Comparison of ENCODE assay signal across 1 fruit fly cellular context in the genomic region with DNA sequence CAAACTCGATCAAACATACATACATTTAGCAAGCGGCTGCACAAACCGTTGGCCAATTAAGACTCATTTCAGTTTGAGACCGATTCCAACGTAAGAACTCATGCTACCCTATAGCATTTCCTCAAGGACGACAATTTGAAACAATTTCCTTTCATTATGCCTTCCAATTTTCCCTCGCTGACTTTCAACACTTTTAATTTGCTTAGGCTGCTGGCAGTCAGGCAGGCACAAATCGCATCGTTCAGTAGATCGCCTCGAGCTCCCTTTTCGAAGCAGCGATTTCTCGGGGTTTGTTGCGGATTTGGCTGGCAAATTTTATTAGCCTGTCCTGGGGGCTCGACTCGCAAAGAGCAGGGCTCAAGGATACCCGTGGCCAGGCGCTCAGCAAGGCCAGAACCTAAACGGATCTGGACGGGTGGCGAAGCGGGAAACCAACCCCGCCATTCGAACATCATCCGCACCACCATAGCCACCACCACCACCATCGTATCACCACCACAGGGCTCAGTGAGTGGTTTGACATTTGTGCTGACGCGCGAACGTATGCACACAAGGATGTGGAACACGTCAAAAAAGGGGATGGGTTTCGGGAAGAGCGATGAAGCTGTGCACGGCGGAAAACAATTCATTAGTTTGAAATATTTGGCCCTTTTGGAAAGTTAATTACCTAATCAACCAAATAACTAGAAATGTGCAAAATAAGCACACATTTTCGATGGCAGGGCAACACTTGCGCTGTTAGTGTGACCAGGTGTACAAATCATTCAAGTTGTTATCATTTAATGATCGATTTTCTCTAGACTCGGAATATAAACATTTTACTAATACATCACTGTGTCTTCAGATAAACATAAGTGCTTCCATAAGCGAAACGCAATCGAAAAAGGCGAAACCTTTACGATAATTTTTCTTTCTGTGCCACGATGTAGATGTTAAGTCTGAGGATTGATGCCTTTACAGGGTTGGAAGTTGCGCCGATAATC.
TF ChIP-seq lines count a peak whose summit lies in the region.

No protein-coding gene starts in this region.

TF ChIP-seq in whole organism, embryonic, 481 proteins besides CTCF, POLR2A, EP300 and RAD21 (continued from another document and continues in another):
- peak; percentile 37 for TF ChIP-seq CG17186 (GFP tag; optimal IDR thresholded peaks at IDR 0.05; lab: Kevin White, UChicago)
- TF ChIP-seq ara (GFP tag; IDR thresholded peaks at IDR 0.05; lab: Robert Waterston, UW) = peak; percentile 32; the same call in 1 of the 2 replicates
- TF ChIP-seq eve (GFP tag; optimal IDR thresholded peaks at IDR 0.05; lab: Kevin White, UChicago) = peak in 1 of 2 experiments; percentile 92
- no peak for TF ChIP-seq bowl (GFP tag; IDR thresholded peaks at IDR 0.05; lab: Robert Waterston, UW)
- peak; percentile 19 for TF ChIP-seq CG5245 (GFP tag; optimal IDR thresholded peaks at IDR 0.05; lab: Kevin White, UChicago)
- peak; percentile 58 for TF ChIP-seq CG10267 (tag; optimal IDR thresholded peaks at IDR 0.05; lab: Kevin White, UChicago)
- no peak for TF ChIP-seq h (optimal IDR thresholded peaks at IDR 0.05; lab: Kevin White, UChicago)
- TF ChIP-seq her (GFP tag; optimal IDR thresholded peaks at IDR 0.05; lab: Kevin White, UChicago) = no peak
- peak; percentile 44 for TF ChIP-seq Sox102F (GFP tag; optimal IDR thresholded peaks at IDR 0.05; lab: Kevin White, UChicago)
- no peak for TF ChIP-seq sqz (GFP tag; optimal IDR thresholded peaks at IDR 0.05; lab: Kevin White, UChicago)
- peak; percentile 35 for TF ChIP-seq bcd (GFP tag; optimal IDR thresholded peaks at IDR 0.05; lab: Kevin White, UChicago)
- TF ChIP-seq CG9727 (GFP tag; optimal IDR thresholded peaks at IDR 0.05; lab: Kevin White, UChicago) = peak; percentile 68
- no peak for TF ChIP-seq odd (GFP tag; optimal IDR thresholded peaks at IDR 0.05; lab: Kevin White, UChicago)
- TF ChIP-seq Mrtf (GFP tag; IDR thresholded peaks at IDR 0.05; lab: Robert Waterston, UW) = no peak
- TF ChIP-seq Ets97D (GFP tag; optimal IDR thresholded peaks at IDR 0.05; lab: Kevin White, UChicago) = no peak
- TF ChIP-seq stwl (tag; optimal IDR thresholded peaks at IDR 0.05; lab: Kevin White, UChicago) = peak; percentile 99
- TF ChIP-seq gce (GFP tag; IDR thresholded peaks at IDR 0.05; lab: Robert Waterston, UW) = 0 out of 3 replicates have a peak, but pooled peaks have one; percentile 6
- TF ChIP-seq Elba2 (GFP tag; optimal IDR thresholded peaks at IDR 0.05; lab: Kevin White, UChicago) = no peak
- peak; percentile 20 for TF ChIP-seq lilli (GFP tag; optimal IDR thresholded peaks at IDR 0.05; lab: Kevin White, UChicago)
- peak; percentile 35; the same call in 1 of the 2 replicates for TF ChIP-seq Xrp1 (GFP tag; IDR thresholded peaks at IDR 0.05; lab: Robert Waterston, UW)
- peak; percentile 12 for TF ChIP-seq CG1529 (GFP tag; optimal IDR thresholded peaks at IDR 0.05; lab: Kevin White, UChicago)
- TF ChIP-seq Atf3 (GFP tag; optimal IDR thresholded peaks at IDR 0.05; lab: Kevin White, UChicago) = peak; percentile 31
- peak in 1 of 2 experiments; percentile 34 for TF ChIP-seq Hr51 (GFP tag; optimal IDR thresholded peaks at IDR 0.05; lab: Kevin White, UChicago)
- TF ChIP-seq HHEX (GFP tag; optimal IDR thresholded peaks at IDR 0.05; lab: Kevin White, UChicago) = peak; percentile 21
- peak; percentile 31 for TF ChIP-seq ATbp (GFP tag; optimal IDR thresholded peaks at IDR 0.05; lab: Kevin White, UChicago)
- TF ChIP-seq CG1602 (GFP tag; optimal IDR thresholded peaks at IDR 0.05; lab: Kevin White, UChicago) = peak; percentile 3
- TF ChIP-seq nmo (GFP tag; optimal IDR thresholded peaks at IDR 0.05; lab: Kevin White, UChicago) = peak; percentile 60
- TF ChIP-seq pum (GFP tag; optimal IDR thresholded peaks at IDR 0.05; lab: Kevin White, UChicago) = peak; percentile 42
- peak; percentile 74 for TF ChIP-seq Hey (tag; optimal IDR thresholded peaks at IDR 0.05; lab: Kevin White, UChicago)
- peak in 1 of 2 experiments; percentile 21 for TF ChIP-seq Eip74EF (GFP tag; optimal IDR thresholded peaks at IDR 0.05; lab: Kevin White, UChicago)
- no peak for TF ChIP-seq D (optimal IDR thresholded peaks at IDR 0.05; lab: Kevin White, UChicago)
- peak; percentile 62 for TF ChIP-seq D (GFP tag; optimal IDR thresholded peaks at IDR 0.05; lab: Kevin White, UChicago)
- no peak for TF ChIP-seq slp2 (GFP tag; optimal IDR thresholded peaks at IDR 0.05; lab: Kevin White, UChicago)
- TF ChIP-seq maf-S (GFP tag; optimal IDR thresholded peaks at IDR 0.05; lab: Kevin White, UChicago) = peak; percentile 9
- peak; percentile 29 for TF ChIP-seq CG16863 (GFP tag; optimal IDR thresholded peaks at IDR 0.05; lab: Kevin White, UChicago)
- peak; percentile 8 for TF ChIP-seq btn (GFP tag; optimal IDR thresholded peaks at IDR 0.05; lab: Kevin White, UChicago)
- peak; percentile 4 for TF ChIP-seq Sry-δ (GFP tag; optimal IDR thresholded peaks at IDR 0.05; lab: Kevin White, UChicago)
- TF ChIP-seq phol (tag; optimal IDR thresholded peaks at IDR 0.05; lab: Kevin White, UChicago) = peak; percentile 74
- no peak for TF ChIP-seq Taf1 (GFP tag; IDR thresholded peaks at IDR 0.05; lab: Robert Waterston, UW)
- TF ChIP-seq slbo (GFP tag; IDR thresholded peaks at IDR 0.05; lab: Robert Waterston, UW) = no peak
- TF ChIP-seq rib (GFP tag; IDR thresholded peaks at IDR 0.05; lab: Robert Waterston, UW) = no peak
- TF ChIP-seq sens (GFP tag; lab: Kevin White, UChicago) = peak; percentile 95
- TF ChIP-seq HLHmδ (GFP tag; optimal IDR thresholded peaks at IDR 0.05; lab: Kevin White, UChicago) = no peak
- TF ChIP-seq CG30431 (GFP tag; optimal IDR thresholded peaks at IDR 0.05; lab: Kevin White, UChicago) = peak; percentile 54
- TF ChIP-seq Hsf (GFP tag; optimal IDR thresholded peaks at IDR 0.05; lab: Kevin White, UChicago) = peak; percentile 39
- TF ChIP-seq CG42726 (GFP tag; IDR thresholded peaks at IDR 0.05; lab: Robert Waterston, UW; ENCODE audit: partially characterized antibody) = no peak; the same call in 1 of the 2 replicates
- peak; percentile 48 for TF ChIP-seq CG15601 (tag; optimal IDR thresholded peaks at IDR 0.05; lab: Kevin White, UChicago)
- TF ChIP-seq ken (GFP tag; IDR thresholded peaks at IDR 0.05; lab: Robert Waterston, UW) = peak; percentile 22; the same call in 1 of the 3 replicates
- TF ChIP-seq CG4820 (GFP tag; optimal IDR thresholded peaks at IDR 0.05; lab: Kevin White, UChicago) = peak; percentile 28
- TF ChIP-seq ind (GFP tag; optimal IDR thresholded peaks at IDR 0.05; lab: Kevin White, UChicago) = peak; percentile 31
- no peak for TF ChIP-seq CG6854 (GFP tag; optimal IDR thresholded peaks at IDR 0.05; lab: Kevin White, UChicago)
- peak; percentile 80; the same call in 1 of the 3 replicates for TF ChIP-seq CG2199 (GFP tag; IDR thresholded peaks at IDR 0.05; lab: Robert Waterston, UW)
- TF ChIP-seq CG12236 (GFP tag; optimal IDR thresholded peaks at IDR 0.05; lab: Kevin White, UChicago) = peak; percentile 1
- TF ChIP-seq CG7786 (GFP tag; optimal IDR thresholded peaks at IDR 0.05; lab: Kevin White, UChicago) = peak; percentile 35
- TF ChIP-seq hkb (optimal IDR thresholded peaks at IDR 0.05; lab: Kevin White, UChicago) = no peak
- no peak for TF ChIP-seq hkb (GFP tag; IDR thresholded peaks at IDR 0.05; lab: Robert Waterston, UW)
- TF ChIP-seq CG4360 (GFP tag; IDR thresholded peaks at IDR 0.05; lab: Robert Waterston, UW) = 0 out of 2 replicates have a peak, but pooled peaks have one; percentile 21
- peak; percentile 50 for TF ChIP-seq D19A (tag; optimal IDR thresholded peaks at IDR 0.05; lab: Kevin White, UChicago)
- TF ChIP-seq CG8290 (GFP tag; optimal IDR thresholded peaks at IDR 0.05; lab: Kevin White, UChicago) = peak; percentile 58
- peak in 1 of 2 experiments; percentile 39 for TF ChIP-seq CG8290 (tag; optimal IDR thresholded peaks at IDR 0.05; lab: Kevin White, UChicago)
- peak; percentile 55 for TF ChIP-seq CG33557 (GFP tag; optimal IDR thresholded peaks at IDR 0.05; lab: Kevin White, UChicago)
- TF ChIP-seq TFAM (GFP tag; optimal IDR thresholded peaks at IDR 0.05; lab: Kevin White, UChicago) = no peak
- TF ChIP-seq CG32767 (GFP tag; IDR thresholded peaks at IDR 0.05; lab: Robert Waterston, UW) = no peak
- 0 out of 2 replicates have a peak, but pooled peaks have one; percentile 27 for TF ChIP-seq tna (GFP tag; IDR thresholded peaks at IDR 0.05; lab: Robert Waterston, UW; ENCODE audit: partially characterized antibody)
- peak; percentile 59 for TF ChIP-seq Kr (GFP tag; optimal IDR thresholded peaks at IDR 0.05; lab: Kevin White, UChicago)
- TF ChIP-seq Myb (GFP tag; optimal IDR thresholded peaks at IDR 0.05; lab: Kevin White, UChicago) = peak; percentile 17
- TF ChIP-seq CG4424 (GFP tag; optimal IDR thresholded peaks at IDR 0.05; lab: Kevin White, UChicago) = peak; percentile 58
- peak; percentile 80 for TF ChIP-seq CG2712 (tag; optimal IDR thresholded peaks at IDR 0.05; lab: Kevin White, UChicago)
- peak; percentile 30 for TF ChIP-seq ewg (GFP tag; optimal IDR thresholded peaks at IDR 0.05; lab: Kevin White, UChicago)
- no peak for TF ChIP-seq bigmax (GFP tag; optimal IDR thresholded peaks at IDR 0.05; lab: Kevin White, UChicago)
- TF ChIP-seq CG3407 (GFP tag; optimal IDR thresholded peaks at IDR 0.05; lab: Kevin White, UChicago) = peak; percentile 0
- TF ChIP-seq CG6654 (GFP tag; optimal IDR thresholded peaks at IDR 0.05; lab: Kevin White, UChicago) = peak; percentile 1
- TF ChIP-seq gem (tag; optimal IDR thresholded peaks at IDR 0.05; lab: Kevin White, UChicago) = peak; percentile 71
- TF ChIP-seq CG31441 (GFP tag; IDR thresholded peaks at IDR 0.05; lab: Robert Waterston, UW) = peak; percentile 72
- peak; percentile 49 for TF ChIP-seq CG8924 (tag; optimal IDR thresholded peaks at IDR 0.05; lab: Kevin White, UChicago)
- TF ChIP-seq gfzf (GFP tag; optimal IDR thresholded peaks at IDR 0.05; lab: Kevin White, UChicago) = peak; percentile 15
- no peak for TF ChIP-seq vvl (GFP tag; IDR thresholded peaks at IDR 0.05; lab: Robert Waterston, UW)
- TF ChIP-seq CG6254 (GFP tag; optimal IDR thresholded peaks at IDR 0.05; lab: Kevin White, UChicago) = peak; percentile 27
- peak; percentile 81 for TF ChIP-seq CG18262 (tag; optimal IDR thresholded peaks at IDR 0.05; lab: Kevin White, UChicago)
- peak; percentile 45 to 60 for TF ChIP-seq chif (GFP tag; optimal IDR thresholded peaks at IDR 0.05; lab: Kevin White, UChicago)
- no peak for TF ChIP-seq Six4 (GFP tag; optimal IDR thresholded peaks at IDR 0.05; lab: Kevin White, UChicago)
- TF ChIP-seq dysf (GFP tag; IDR thresholded peaks at IDR 0.05; lab: Robert Waterston, UW) = 0 out of 3 replicates have a peak, but pooled peaks have one; percentile 24
- TF ChIP-seq CG14710 (tag; optimal IDR thresholded peaks at IDR 0.05; lab: Kevin White, UChicago) = peak; percentile 90
- peak; percentile 34 for TF ChIP-seq unpg (GFP tag; optimal IDR thresholded peaks at IDR 0.05; lab: Kevin White, UChicago)
- peak; percentile 26 for TF ChIP-seq Xbp1 (GFP tag; optimal IDR thresholded peaks at IDR 0.05; lab: Kevin White, UChicago)
- TF ChIP-seq org-1 (GFP tag; optimal IDR thresholded peaks at IDR 0.05; lab: Kevin White, UChicago) = peak; percentile 45
- peak; percentile 49 for TF ChIP-seq zen (tag; optimal IDR thresholded peaks at IDR 0.05; lab: Kevin White, UChicago)
- no peak for TF ChIP-seq CG2889 (GFP tag; IDR thresholded peaks at IDR 0.05; lab: Robert Waterston, UW)
- no peak for TF ChIP-seq sc (optimal IDR thresholded peaks at IDR 0.05; lab: Kevin White, UChicago)
- peak; percentile 39 for TF ChIP-seq sc (GFP tag; optimal IDR thresholded peaks at IDR 0.05; lab: Kevin White, UChicago)
- TF ChIP-seq fd96Cb (tag; optimal IDR thresholded peaks at IDR 0.05; lab: Kevin White, UChicago) = peak; percentile 51
- TF ChIP-seq kni (GFP tag; optimal IDR thresholded peaks at IDR 0.05; lab: Kevin White, UChicago) = peak; percentile 27
- TF ChIP-seq CG13424 (tag; optimal IDR thresholded peaks at IDR 0.05; lab: Kevin White, UChicago) = peak; percentile 38
- TF ChIP-seq CG16815 (GFP tag; optimal IDR thresholded peaks at IDR 0.05; lab: Kevin White, UChicago) = peak; percentile 32
- peak; percentile 63 for TF ChIP-seq CG1603 (tag; optimal IDR thresholded peaks at IDR 0.05; lab: Kevin White, UChicago)
- TF ChIP-seq CG17612 (GFP tag; IDR thresholded peaks at IDR 0.05; lab: Robert Waterston, UW) = no peak
- TF ChIP-seq Camta (GFP tag; optimal IDR thresholded peaks at IDR 0.05; lab: Kevin White, UChicago) = peak; percentile 3
- peak; percentile 72 for TF ChIP-seq Med (GFP tag; lab: Kevin White, UChicago)
- TF ChIP-seq CG7839 (tag; optimal IDR thresholded peaks at IDR 0.05; lab: Kevin White, UChicago) = peak; percentile 63
- no peak for TF ChIP-seq chinmo (GFP tag; IDR thresholded peaks at IDR 0.05; lab: Robert Waterston, UW; ENCODE audit: partially characterized antibody)
- TF ChIP-seq nau (GFP tag; optimal IDR thresholded peaks at IDR 0.05; lab: Kevin White, UChicago) = peak; percentile 28
- TF ChIP-seq CG10366 (GFP tag; IDR thresholded peaks at IDR 0.05; lab: Robert Waterston, UW) = 0 out of 2 replicates have a peak, but pooled peaks have one; percentile 9
- no peak for TF ChIP-seq CrebB (tag; optimal IDR thresholded peaks at IDR 0.05; lab: Kevin White, UChicago)
- no peak for TF ChIP-seq MESR4 (GFP tag; optimal IDR thresholded peaks at IDR 0.05; lab: Kevin White, UChicago)
- TF ChIP-seq abd-A (tag; optimal IDR thresholded peaks at IDR 0.05; lab: Kevin White, UChicago) = peak; percentile 19
- TF ChIP-seq CG1792 (GFP tag; optimal IDR thresholded peaks at IDR 0.05; lab: Kevin White, UChicago) = no peak
- TF ChIP-seq dmrt99B (tag; optimal IDR thresholded peaks at IDR 0.05; lab: Kevin White, UChicago) = peak; percentile 56
- peak; percentile 43 for TF ChIP-seq CG2875 (GFP tag; optimal IDR thresholded peaks at IDR 0.05; lab: Kevin White, UChicago)
- peak; percentile 30 for TF ChIP-seq CG18619 (GFP tag; optimal IDR thresholded peaks at IDR 0.05; lab: Kevin White, UChicago)
- TF ChIP-seq CG10979 (tag; optimal IDR thresholded peaks at IDR 0.05; lab: Kevin White, UChicago) = peak; percentile 80
- TF ChIP-seq lola (GFP tag; optimal IDR thresholded peaks at IDR 0.05; lab: Kevin White, UChicago) = peak in 1 of 3 experiments; percentile 79
- peak; percentile 10 for TF ChIP-seq CG9609 (GFP tag; optimal IDR thresholded peaks at IDR 0.05; lab: Kevin White, UChicago)
- TF ChIP-seq Max (GFP tag; optimal IDR thresholded peaks at IDR 0.05; lab: Kevin White, UChicago) = no peak
- no peak for TF ChIP-seq NK7.1 (GFP tag; optimal IDR thresholded peaks at IDR 0.05; lab: Kevin White, UChicago)
- peak; percentile 67 for TF ChIP-seq Ssrp (tag; optimal IDR thresholded peaks at IDR 0.05; lab: Kevin White, UChicago)
- peak; percentile 45 for TF ChIP-seq pnt (GFP tag; optimal IDR thresholded peaks at IDR 0.05; lab: Kevin White, UChicago)
- peak; percentile 53 for TF ChIP-seq CG30403 (GFP tag; optimal IDR thresholded peaks at IDR 0.05; lab: Kevin White, UChicago)
- peak; percentile 33; the same call in 1 of the 2 replicates for TF ChIP-seq CG14441 (GFP tag; IDR thresholded peaks at IDR 0.05; lab: Robert Waterston, UW)
